Worm (Caenorhabditis elegans) whole organism, L4 larva: Measurements from ENCODE around the gene srx-47.
A peak's percentile ranks its signal among the peaks of the same experiment; 100 is the strongest.
"Not testable (repeated sequence)": the region's sequence is repeated elsewhere in the genome, so short reads cannot be mapped to it uniquely, and the experiment has no call there.

Source experiments
- D1046.2 ChIP-seq: fragments of 200-800 bp; sonication (Bioruptor generic); IDR thresholded peaks from 2 replicates; pipeline ENCODE4 v1.3.6; 2022; ENCODE audit warnings: missing genetic modification characterization, missing compliant biosample characterization
- F44E2.7 ChIP-seq: fragments of 200-800 bp; sonication (Bioruptor generic); IDR thresholded peaks from 2 replicates; pipeline ENCODE4 v2.1.2; 2022; ENCODE audit warnings: missing genetic modification characterization, missing compliant biosample characterization
- T26A8.4 ChIP-seq: fragments of 200-800 bp; sonication (Bioruptor generic); IDR thresholded peaks from 2 replicates; pipeline ENCODE4 v1.3.6; 2022; ENCODE audit warnings: missing genetic modification characterization, missing compliant biosample characterization
- Y105C5A.15 ChIP-seq: fragments of 200-800 bp; sonication (Bioruptor generic); IDR thresholded peaks from 2 replicates; pipeline ENCODE4 v1.3.6; 2022; ENCODE audit warnings: missing genetic modification characterization, missing compliant biosample characterization
- Y48G9A.11 ChIP-seq: fragments of 200-800 bp; sonication (Bioruptor generic); IDR thresholded peaks from 2 replicates; pipeline ENCODE4 v1.3.6; 2022; ENCODE audit warnings: missing genetic modification reagents, missing genetic modification characterization, missing compliant biosample characterization
- Y75B8A.6 ChIP-seq: fragments of 200-800 bp; sonication (Bioruptor generic); IDR thresholded peaks from 2 replicates; pipeline ENCODE4 v1.3.6; 2022; ENCODE audit warnings: missing genetic modification reagents, missing genetic modification characterization, missing compliant biosample characterization
- ZK337.2 ChIP-seq: fragments of 200-800 bp; sonication (Bioruptor generic); IDR thresholded peaks from 2 replicates; pipeline ENCODE4 v1.3.6; 2022; ENCODE audit warnings: missing genetic modification reagents, missing genetic modification characterization, missing compliant biosample characterization
- ama-1 ChIP-seq: fragments of 150-350 bp; optimal IDR thresholded peaks from 2 replicates; lab custom pipeline; 2014; ENCODE audit warnings: inconsistent platforms, mixed read lengths
- arid-1 ChIP-seq: fragments of 200-800 bp; sonication (Bioruptor generic); conservative IDR thresholded peaks from 2 replicates; pipeline ENCODE4 v1.3.6; 2022; ENCODE audit warnings: missing genetic modification reagents, missing genetic modification characterization, missing compliant biosample characterization
- attf-4 ChIP-seq: sonication (generic microtip); optimal IDR thresholded peaks from 3 replicates; lab custom pipeline; 2017; ENCODE audit warnings: missing biosample characterization, missing genetic modification characterization
- ceh-20 ChIP-seq: fragments of 200-800 bp; sonication (Bioruptor generic); IDR thresholded peaks from 2 replicates; pipeline ENCODE4 v1.3.6; 2022; ENCODE audit warnings: missing genetic modification reagents, missing genetic modification characterization, missing compliant biosample characterization
- ceh-32 ChIP-seq: sonication (generic microtip); optimal IDR thresholded peaks from 2 replicates; lab custom pipeline; 2016; ENCODE audit warnings: mild to moderate bottlenecking, missing genetic modification characterization, missing compliant biosample characterization; ENCODE audit not compliant: poor library complexity
- cey-2 ChIP-seq: sonication (generic microtip); optimal IDR thresholded peaks from 3 replicates; lab custom pipeline; 2017; ENCODE audit warnings: missing genetic modification characterization, mild to moderate bottlenecking, missing compliant biosample characterization, antibody characterized with exemption, borderline replicate concordance; ENCODE audit not compliant: insufficient read depth
- ctbp-1 ChIP-seq: fragments of 200-800 bp; sonication (Bioruptor generic); IDR thresholded peaks from 2 replicates; pipeline ENCODE4 v1.3.6; 2022; ENCODE audit warnings: missing genetic modification reagents, missing genetic modification characterization, missing compliant biosample characterization
- dmd-6 ChIP-seq: fragments of 200-800 bp; sonication (Bioruptor generic); IDR thresholded peaks from 2 replicates; pipeline ENCODE4 v1.3.6; 2022; ENCODE audit warnings: missing genetic modification reagents, missing genetic modification characterization, missing compliant biosample characterization
- dmd-8 ChIP-seq: fragments of 200-800 bp; sonication (Bioruptor generic); IDR thresholded peaks from 2 replicates; pipeline ENCODE4 v1.3.6; 2022; ENCODE audit warnings: missing genetic modification characterization, missing compliant biosample characterization
- dmd-9 ChIP-seq: fragments of 200-800 bp; sonication (Bioruptor generic); IDR thresholded peaks from 2 replicates; pipeline ENCODE4 v1.3.6; 2022; ENCODE audit warnings: missing genetic modification reagents, missing genetic modification characterization, missing compliant biosample characterization
- duxl-1 ChIP-seq: sonication (generic microtip); optimal IDR thresholded peaks from 2 replicates; lab custom pipeline; 2016; ENCODE audit warnings: mild to moderate bottlenecking, missing genetic modification characterization, moderate library complexity, missing compliant biosample characterization; ENCODE audit not compliant: poor library complexity
- dve-1 ChIP-seq: sonication (generic microtip); optimal IDR thresholded peaks from 2 replicates; lab custom pipeline; 2017; ENCODE audit warnings: antibody characterized with exemption, mild to moderate bottlenecking, missing genetic modification characterization, missing compliant biosample characterization; ENCODE audit not compliant: insufficient read depth
- egl-43 ChIP-seq: fragments of 200-800 bp; sonication (Bioruptor generic); IDR thresholded peaks from 2 replicates; pipeline ENCODE4 v1.3.6; 2022; ENCODE audit warnings: missing genetic modification reagents, missing genetic modification characterization, missing compliant biosample characterization
- hlh-30 ChIP-seq: sonication (generic microtip); optimal IDR thresholded peaks from 2 replicates; lab custom pipeline; 2017; ENCODE audit warnings: antibody characterized with exemption, mild to moderate bottlenecking, missing genetic modification characterization, missing compliant biosample characterization; ENCODE audit not compliant: insufficient read depth
- hmg-1.1 ChIP-seq: fragments of 200-800 bp; sonication (Bioruptor generic); IDR thresholded peaks from 2 replicates; pipeline ENCODE4 v1.3.6; 2022; ENCODE audit warnings: missing genetic modification reagents, missing genetic modification characterization, missing compliant biosample characterization
- lim-7 ChIP-seq: fragments of 200-800 bp; sonication (Bioruptor generic); IDR thresholded peaks from 2 replicates; pipeline ENCODE4 v1.3.6; 2022; ENCODE audit warnings: missing genetic modification characterization, missing compliant biosample characterization
- lin-1 ChIP-seq: fragments of 200-800 bp; sonication (Bioruptor generic); IDR thresholded peaks from 2 replicates; pipeline ENCODE4 v1.3.6; 2022; ENCODE audit warnings: missing genetic modification reagents, missing genetic modification characterization, missing compliant biosample characterization
- lin-15B ChIP-seq: fragments of 150-350 bp; sonication (generic microtip); optimal IDR thresholded peaks from 3 replicates; lab custom pipeline; 2014; ENCODE audit warnings: missing biosample characterization, missing genetic modification characterization
- lin-29 ChIP-seq: fragments of 200-800 bp; sonication (Bioruptor generic); IDR thresholded peaks from 2 replicates; pipeline ENCODE4 v1.3.6; 2022; ENCODE audit warnings: missing genetic modification reagents, missing genetic modification characterization, missing compliant biosample characterization
- lin-38 ChIP-seq: fragments of 200-800 bp; sonication (Bioruptor generic); IDR thresholded peaks from 2 replicates; pipeline ENCODE4 v1.3.6; 2022; ENCODE audit warnings: missing genetic modification reagents, missing genetic modification characterization, missing compliant biosample characterization
- madf-5 ChIP-seq, 2 experiments: fragments of 200-800 bp; sonication (Bioruptor generic); IDR thresholded peaks; 2 replicates each; pipeline ENCODE4 v1.3.6; 2022; ENCODE audit warnings: missing compliant biosample characterization in 2 of 2, missing genetic modification characterization in 2 of 2
- madf-9 ChIP-seq: fragments of 200-800 bp; sonication (Bioruptor generic); conservative IDR thresholded peaks from 2 replicates; pipeline ENCODE4 v1.3.6; 2022; ENCODE audit warnings: missing genetic modification reagents, missing genetic modification characterization, missing compliant biosample characterization
- mdt-29 ChIP-seq: fragments of 200-800 bp; sonication (Bioruptor generic); IDR thresholded peaks from 2 replicates; pipeline ENCODE4 v1.3.6; 2022; ENCODE audit warnings: missing genetic modification reagents, missing genetic modification characterization, missing compliant biosample characterization
- mxl-2 ChIP-seq: fragments of 200-800 bp; sonication (Bioruptor generic); conservative IDR thresholded peaks from 2 replicates; pipeline ENCODE4 v1.3.6; 2022; ENCODE audit warnings: missing genetic modification reagents, missing genetic modification characterization, missing compliant biosample characterization
- nhr-102 ChIP-seq: sonication (generic microtip); optimal IDR thresholded peaks from 2 replicates; lab custom pipeline; 2016; ENCODE audit warnings: mild to moderate bottlenecking, missing genetic modification characterization, moderate library complexity, missing compliant biosample characterization
- nhr-11 ChIP-seq: fragments of 150-350 bp; optimal IDR thresholded peaks from 2 replicates; lab custom pipeline; 2014; ENCODE audit warnings: missing biosample characterization, missing genetic modification characterization
- nhr-41 ChIP-seq: fragments of 200-800 bp; sonication (Bioruptor generic); IDR thresholded peaks from 2 replicates; pipeline ENCODE4 v1.3.6; 2022; ENCODE audit warnings: missing genetic modification reagents, missing genetic modification characterization, missing compliant biosample characterization
- nhr-42 ChIP-seq: fragments of 200-800 bp; sonication (Bioruptor generic); IDR thresholded peaks from 2 replicates; pipeline ENCODE4 v1.3.6; 2022; ENCODE audit warnings: missing genetic modification characterization, missing compliant biosample characterization
- nhr-77 ChIP-seq: fragments of 150-350 bp; optimal IDR thresholded peaks from 2 replicates; lab custom pipeline; 2014; ENCODE audit warnings: missing biosample characterization, missing genetic modification characterization
- pha-4 ChIP-seq, 2 experiments: fragments of 150-350 bp in 1 of 2; fragments of 200-800 bp in 1 of 2; sonication (Bioruptor generic) in 1 of 2; IDR thresholded peaks in 1 of 2; optimal IDR thresholded peaks in 1 of 2; 2 replicates each; pipeline versions ENCODE4 v1.3.6 to Lab custom; 2014 to 2022; ENCODE audit warnings: missing genetic modification characterization in 2 of 2, missing genetic modification reagents in 2 of 2, missing biosample characterization in 1 of 2, missing compliant biosample characterization in 1 of 2
- php-3 ChIP-seq: fragments of 200-800 bp; sonication (Bioruptor generic); IDR thresholded peaks from 2 replicates; pipeline ENCODE4 v1.3.6; 2022; ENCODE audit warnings: missing genetic modification reagents, missing genetic modification characterization, missing compliant biosample characterization
- saeg-2 ChIP-seq: fragments of 200-800 bp; sonication (Bioruptor generic); IDR thresholded peaks from 2 replicates; pipeline ENCODE4 v1.3.6; 2022; ENCODE audit warnings: missing genetic modification reagents, missing genetic modification characterization, missing compliant biosample characterization
- sdz-12 ChIP-seq: fragments of 200-800 bp; sonication (Bioruptor generic); optimal IDR thresholded peaks from 2 replicates; lab custom pipeline; 2018; ENCODE audit warnings: mild to moderate bottlenecking, missing genetic modification characterization, missing compliant biosample characterization
- snpc-1.2 ChIP-seq: fragments of 200-800 bp; sonication (Bioruptor generic); IDR thresholded peaks from 2 replicates; pipeline ENCODE4 v1.3.6; 2022; ENCODE audit warnings: missing genetic modification reagents, missing genetic modification characterization, missing compliant biosample characterization
- tra-1 ChIP-seq: fragments of 200-800 bp; sonication (Bioruptor generic); IDR thresholded peaks from 2 replicates; pipeline ENCODE4 v1.3.6; 2022; ENCODE audit warnings: missing genetic modification reagents, missing genetic modification characterization, missing compliant biosample characterization
- vab-7 ChIP-seq: fragments of 200-800 bp; sonication (Bioruptor generic); IDR thresholded peaks from 2 replicates; pipeline ENCODE4 v1.3.6; 2022; ENCODE audit warnings: missing genetic modification reagents, missing genetic modification characterization, missing compliant biosample characterization
- zfp-3 ChIP-seq: fragments of 200-800 bp; sonication (Bioruptor generic); conservative IDR thresholded peaks from 2 replicates; pipeline ENCODE4 v1.3.6; 2022; ENCODE audit warnings: missing genetic modification reagents, missing genetic modification characterization, missing compliant biosample characterization
- zip-11 ChIP-seq: fragments of 200-800 bp; sonication (Bioruptor generic); IDR thresholded peaks from 2 replicates; pipeline ENCODE4 v1.3.6; 2022; ENCODE audit warnings: missing genetic modification characterization, missing compliant biosample characterization

The srx-47 gene

DNA sequence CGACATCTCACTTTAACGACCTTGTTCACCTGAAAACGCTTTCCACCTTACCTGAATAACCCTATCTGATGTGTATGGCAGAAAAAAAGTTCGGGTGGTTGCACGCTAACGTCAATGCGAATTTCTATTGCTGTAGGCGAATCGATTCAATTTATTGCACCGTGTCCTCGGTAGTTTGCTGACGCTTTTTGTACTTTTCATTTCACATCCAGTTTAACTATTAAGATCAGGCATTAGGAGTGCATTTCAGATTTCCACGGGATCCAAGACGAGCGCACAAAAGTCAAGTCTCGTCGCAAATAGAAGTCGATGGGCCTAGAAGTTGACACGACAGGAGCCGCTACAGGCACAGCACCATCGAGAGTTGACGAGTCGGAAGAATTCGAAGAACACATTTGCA, 7.5 kb upstream of the srx-47 start:
- TF ChIP-seq lin-1 (GFP tag; lab: Robert Waterston, UW), result peak; percentile 53; the same call in 1 of the 2 replicates
- TF ChIP-seq php-3 (GFP tag; lab: Robert Waterston, UW), result peak; percentile 86
- TF ChIP-seq arid-1 (GFP tag; lab: Robert Waterston, UW), result peak; percentile 76
- peak; percentile 80 for TF ChIP-seq hmg-1.1 (GFP tag; lab: Robert Waterston, UW)
- TF ChIP-seq madf-5 (GFP tag; IDR thresholded peaks at IDR 0.05; lab: Robert Waterston, UW), result peak; percentile 64 to 83; a peak in 3 of 4 replicates
- TF ChIP-seq ceh-20 (GFP tag; lab: Robert Waterston, UW), result peak; percentile 83
- TF ChIP-seq vab-7, result peak; percentile 42; the same call in 1 of the 2 replicates
- peak; percentile 81; the same call in 1 of the 2 replicates for TF ChIP-seq tra-1 (GFP tag; lab: Robert Waterston, UW)
- peak; percentile 80; the same call in 1 of the 2 replicates for TF ChIP-seq zip-11
- TF ChIP-seq D1046.2 (GFP tag; lab: Robert Waterston, UW), result peak; percentile 88
- peak; percentile 89 for TF ChIP-seq egl-43 (GFP tag; lab: Robert Waterston, UW)
- TF ChIP-seq ZK337.2 (GFP tag; lab: Robert Waterston, UW), result 0 out of 2 replicates have a peak, but pooled peaks have one; percentile 61
- TF ChIP-seq mxl-2 (GFP tag; lab: Robert Waterston, UW), result peak; percentile 68
- 0 out of 2 replicates have a peak, but pooled peaks have one; percentile 49 for TF ChIP-seq F44E2.7 (GFP tag; lab: Robert Waterston, UW)
- peak; percentile 90 for TF ChIP-seq nhr-42 (GFP tag; lab: Robert Waterston, UW)
- peak; percentile 95 for TF ChIP-seq pha-4 (GFP tag; IDR thresholded peaks at IDR 0.05; lab: Robert Waterston, UW)
- TF ChIP-seq pha-4 (tag; optimal IDR thresholded peaks at IDR 0.05; lab: Kevin White, UChicago), result not testable (repeated sequence)
- peak; percentile 76 for TF ChIP-seq lin-29 (GFP tag; lab: Robert Waterston, UW)
- TF ChIP-seq Y105C5A.15 (GFP tag; lab: Robert Waterston, UW), result peak; percentile 76; the same call in 1 of the 2 replicates
- 0 out of 2 replicates have a peak, but pooled peaks have one; percentile 42 for TF ChIP-seq nhr-41
- peak; percentile 81 for TF ChIP-seq saeg-2 (GFP tag; lab: Robert Waterston, UW)
- TF ChIP-seq mdt-29, result peak; percentile 85
- peak; percentile 78 for TF ChIP-seq lin-38 (GFP tag; lab: Robert Waterston, UW)
- peak; percentile 59; the same call in 1 of the 2 replicates for TF ChIP-seq madf-9 (GFP tag; lab: Robert Waterston, UW)
- peak; percentile 97 for TF ChIP-seq zfp-3 (GFP tag; lab: Robert Waterston, UW)
- TF ChIP-seq lim-7 (GFP tag; lab: Robert Waterston, UW), result peak; percentile 63; the same call in 1 of the 2 replicates
- TF ChIP-seq Y75B8A.6, result peak; percentile 94
- TF ChIP-seq dmd-8, result 0 out of 2 replicates have a peak, but pooled peaks have one; percentile 56
- TF ChIP-seq T26A8.4 (GFP tag; lab: Robert Waterston, UW), result peak; percentile 79
- peak; percentile 82 for TF ChIP-seq ctbp-1 (GFP tag; lab: Robert Waterston, UW)
- peak; percentile 66 for TF ChIP-seq dmd-6
- TF ChIP-seq dmd-9 (GFP tag; lab: Robert Waterston, UW), result peak; percentile 71; the same call in 1 of the 2 replicates
- TF ChIP-seq Y48G9A.11 (GFP tag; lab: Robert Waterston, UW), result peak; percentile 83
- peak; percentile 76 for TF ChIP-seq snpc-1.2 (GFP tag; lab: Robert Waterston, UW)

DNA sequence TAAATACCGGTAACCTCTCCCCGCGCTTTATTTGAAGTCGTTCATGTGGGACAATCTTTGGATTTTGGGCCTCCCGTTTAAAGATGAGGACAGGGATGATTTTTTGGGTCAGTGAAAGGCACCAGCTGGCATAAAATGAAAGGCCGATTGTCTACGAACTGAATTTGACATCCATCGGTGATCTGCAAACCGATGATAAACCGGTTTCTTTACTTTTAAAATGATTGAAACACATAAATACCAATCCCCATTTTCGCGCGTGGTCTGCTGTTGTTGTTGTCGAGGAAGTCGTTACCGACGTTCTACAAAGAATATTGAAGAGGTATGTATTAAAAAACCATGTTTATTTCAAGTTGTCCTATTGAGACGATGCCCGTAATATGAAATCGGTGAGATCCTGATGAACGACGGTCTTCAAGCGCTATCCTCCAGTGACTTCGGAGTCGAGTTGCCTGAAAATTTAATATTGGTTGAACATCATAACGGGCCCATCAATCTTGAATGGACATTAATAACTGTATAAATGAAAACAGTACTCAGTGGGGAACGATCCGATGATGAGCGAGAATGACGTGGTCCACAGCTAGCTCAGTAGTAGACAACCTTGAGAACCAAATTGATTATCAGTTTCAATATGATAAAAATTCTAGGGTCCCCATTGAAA, 6.7 kb upstream of the srx-47 start:
- TF ChIP-seq lin-29 (GFP tag; lab: Robert Waterston, UW) (peak; percentile 77), ceh-32 (tag; lab: Kevin White, UChicago) (no peak), duxl-1 (tag; lab: Kevin White, UChicago) (no peak), ama-1 (lab: Kevin White, UChicago) (no peak), tra-1 (GFP tag; lab: Robert Waterston, UW) (0 out of 2 replicates have a peak, but pooled peaks have one; percentile 25), F44E2.7 (GFP tag; lab: Robert Waterston, UW) (no peak), attf-4 (tag; lab: Kevin White, UChicago) (no peak), nhr-11 (tag; lab: Kevin White, UChicago) (no peak), cey-2 (no peak), madf-5 (GFP tag; IDR thresholded peaks at IDR 0.05; lab: Robert Waterston, UW) (no peak), hlh-30 (no peak), nhr-42 (GFP tag; lab: Robert Waterston, UW) (peak; percentile 84), nhr-77 (no peak), lin-15B (tag; lab: Kevin White, UChicago) (no peak), madf-9 (GFP tag; lab: Robert Waterston, UW) (0 out of 2 replicates have a peak, but pooled peaks have one; percentile 45), dmd-6 (peak; percentile 28; the same call in 1 of the 2 replicates), sdz-12 (GFP tag; lab: Kevin White, UChicago) (no peak), zip-11 (0 out of 2 replicates have a peak, but pooled peaks have one; percentile 33), nhr-102 (tag; lab: Kevin White, UChicago) (no peak), dmd-8 (no peak), dve-1 (tag; lab: Kevin White, UChicago) (peak; percentile 9)
